Fruit fly (Drosophila melanogaster): ENCODE results near the gene tnc.

dm6 chr3R:24968888-24969287, 15.3 kb upstream of the tnc start:
- TF ChIP-seq spab (GFP tag; optimal IDR thresholded peaks at IDR 0.05) (no peak), Hr39 (GFP tag; optimal IDR thresholded peaks at IDR 0.05) (no peak)

All from whole organism, prepupa.